Fruit fly (Drosophila melanogaster) whole organism, embryonic: ENCODE results near the gene CG7011.

Experiments used
- Abd-B ChIP-seq: fragments of 200-800 bp; sonication (Bioruptor generic); optimal IDR thresholded peaks from 2 replicates; lab custom pipeline; 2018; ENCODE audit warnings: missing biosample characterization, mild to moderate bottlenecking, missing genetic modification characterization, moderate library complexity
- Adf1 ChIP-seq: fragments of 200-800 bp; sonication (Bioruptor generic); IDR thresholded peaks from 2 replicates; pipeline ENCODE4 v1.3.6; 2022; ENCODE audit warnings: missing biosample characterization, missing genetic modification characterization
- Atf3 ChIP-seq: fragments of 200-800 bp; sonication (Bioruptor generic); optimal IDR thresholded peaks from 3 replicates; lab custom pipeline; 2016; ENCODE audit warnings: missing biosample characterization, missing genetic modification characterization
- B-H2 ChIP-seq: fragments of 200-800 bp; sonication (Bioruptor generic); optimal IDR thresholded peaks from 2 replicates; lab custom pipeline; 2018; ENCODE audit warnings: missing biosample characterization, mild to moderate bottlenecking, missing genetic modification characterization
- Bteb2 ChIP-seq: fragments of 200-800 bp; sonication (Bioruptor generic); optimal IDR thresholded peaks from 2 replicates; lab custom pipeline; 2016; ENCODE audit warnings: missing biosample characterization, missing genetic modification characterization
- CG10147 ChIP-seq: fragments of 200-800 bp; sonication (Bioruptor generic); optimal IDR thresholded peaks from 2 replicates; lab custom pipeline; 2019; ENCODE audit warnings: missing biosample characterization, mild to moderate bottlenecking, missing genetic modification characterization, moderate library complexity
- CG10209 ChIP-seq: fragments of 200-800 bp; sonication (Bioruptor generic); optimal IDR thresholded peaks from 3 replicates; lab custom pipeline; 2017; ENCODE audit warnings: missing biosample characterization, mild to moderate bottlenecking, missing genetic modification characterization, missing genetic modification reagents
- CG10321 ChIP-seq: fragments of 200-800 bp; sonication (Bioruptor generic); IDR thresholded peaks from 2 replicates; pipeline ENCODE4 v1.3.6; 2022; ENCODE audit warnings: missing biosample characterization, missing genetic modification characterization
- CG11696 ChIP-seq: fragments of 200-800 bp; sonication (Bioruptor generic); IDR thresholded peaks from 2 replicates; pipeline ENCODE4 v1.3.6; 2022; ENCODE audit warnings: missing biosample characterization, missing genetic modification characterization
- CG15073 ChIP-seq: fragments of 200-800 bp; sonication (Bioruptor generic); optimal IDR thresholded peaks from 2 replicates; lab custom pipeline; 2016; ENCODE audit warnings: missing biosample characterization, missing genetic modification characterization
- CG1602 ChIP-seq: fragments of 200-800 bp; sonication (Bioruptor generic); optimal IDR thresholded peaks from 3 replicates; lab custom pipeline; 2016; ENCODE audit warnings: missing biosample characterization, missing genetic modification characterization
- CG17829 ChIP-seq: fragments of 200-800 bp; optimal IDR thresholded peaks from 2 replicates; lab custom pipeline; 2019; ENCODE audit warnings: missing biosample characterization, mild to moderate bottlenecking, missing genetic modification characterization, moderate library complexity
- CG18011 ChIP-seq: fragments of 200-800 bp; sonication (Bioruptor generic); optimal IDR thresholded peaks from 2 replicates; lab custom pipeline; 2017; ENCODE audit warnings: missing biosample characterization, missing genetic modification characterization, mild to moderate bottlenecking, moderate library complexity, missing genotype
- CG2889 ChIP-seq: fragments of 200-800 bp; sonication (Bioruptor generic); IDR thresholded peaks from 3 replicates; pipeline ENCODE4 v1.3.6; 2022; ENCODE audit warnings: missing biosample characterization, missing genetic modification characterization
- CG42726 ChIP-seq: fragments of 200-800 bp; sonication (Bioruptor generic); IDR thresholded peaks from 2 replicates; pipeline ENCODE4 v1.3.6; 2022; ENCODE audit warnings: missing biosample characterization, missing genetic modification characterization; ENCODE audit not compliant: partially characterized antibody
- CG6791 ChIP-seq: fragments of 200-800 bp; sonication (Bioruptor generic); IDR thresholded peaks from 3 replicates; pipeline ENCODE4 v1.3.6; 2022; ENCODE audit warnings: missing biosample characterization, missing genetic modification characterization; ENCODE audit not compliant: partially characterized antibody
- CG8089 ChIP-seq: fragments of 200-800 bp; sonication (Bioruptor generic); optimal IDR thresholded peaks from 3 replicates; lab custom pipeline; 2016; ENCODE audit warnings: missing biosample characterization, missing genetic modification characterization
- CG8359 ChIP-seq: fragments of 200-800 bp; sonication (Bioruptor generic); optimal IDR thresholded peaks from 2 replicates; lab custom pipeline; 2017; ENCODE audit warnings: missing biosample characterization, mild to moderate bottlenecking, missing genetic modification characterization, borderline replicate concordance
- CG8944 ChIP-seq: fragments of 200-800 bp; sonication (Bioruptor generic); optimal IDR thresholded peaks from 3 replicates; lab custom pipeline; 2016; ENCODE audit warnings: missing biosample characterization, missing genetic modification characterization
- ERR ChIP-seq: fragments of 200-800 bp; sonication (Bioruptor generic); optimal IDR thresholded peaks from 2 replicates; lab custom pipeline; 2016; ENCODE audit warnings: missing biosample characterization, missing genetic modification characterization
- Gsc ChIP-seq: fragments of 200-800 bp; sonication (Bioruptor generic); IDR thresholded peaks from 2 replicates; pipeline ENCODE4 v1.3.6; 2022; ENCODE audit warnings: missing biosample characterization, missing genetic modification characterization
- HLH54F ChIP-seq: fragments of 200-800 bp; sonication (Bioruptor generic); optimal IDR thresholded peaks from 3 replicates; lab custom pipeline; 2016; ENCODE audit warnings: missing biosample characterization, missing genetic modification characterization
- Max ChIP-seq: fragments of 200-800 bp; sonication (Bioruptor generic); optimal IDR thresholded peaks from 2 replicates; lab custom pipeline; 2016; ENCODE audit warnings: missing biosample characterization, mild to moderate bottlenecking, missing genetic modification characterization
- Mes4 ChIP-seq: fragments of 200-800 bp; sonication (Bioruptor generic); optimal IDR thresholded peaks from 2 replicates; lab custom pipeline; 2016; ENCODE audit warnings: missing biosample characterization, missing genetic modification characterization
- Mrtf ChIP-seq: fragments of 200-800 bp; sonication (Bioruptor generic); IDR thresholded peaks from 3 replicates; pipeline ENCODE4 v1.3.6; 2022; ENCODE audit warnings: missing biosample characterization, missing genetic modification characterization
- NFAT ChIP-seq: fragments of 200-800 bp; sonication (Bioruptor generic); IDR thresholded peaks from 2 replicates; pipeline ENCODE4 v1.3.6; 2022; ENCODE audit warnings: missing biosample characterization, missing genetic modification characterization
- Neu2 ChIP-seq: fragments of 200-800 bp; sonication (Bioruptor generic); optimal IDR thresholded peaks from 3 replicates; lab custom pipeline; 2016; ENCODE audit warnings: missing biosample characterization, missing genetic modification characterization, borderline replicate concordance
- Nf-YA ChIP-seq: fragments of 200-800 bp; sonication (Bioruptor generic); IDR thresholded peaks from 2 replicates; pipeline ENCODE4 v1.3.6; 2022; ENCODE audit warnings: missing biosample characterization, missing genetic modification characterization
- Pdp1 ChIP-seq, 2 experiments: fragments of 200-800 bp; sonication (Bioruptor generic); optimal IDR thresholded peaks; 3 replicates each; lab custom pipeline; 2016; ENCODE audit warnings: missing biosample characterization in 2 of 2, missing genetic modification characterization in 2 of 2, mild to moderate bottlenecking in 1 of 2, moderate library complexity in 1 of 2
- Sry-δ ChIP-seq: fragments of 200-800 bp; sonication (Bioruptor generic); optimal IDR thresholded peaks from 2 replicates; lab custom pipeline; 2016; ENCODE audit warnings: missing biosample characterization, missing genetic modification characterization
- Ssrp ChIP-seq: fragments of 200-800 bp; sonication (Bioruptor generic); optimal IDR thresholded peaks from 2 replicates; lab custom pipeline; 2018; ENCODE audit warnings: missing biosample characterization, mild to moderate bottlenecking, missing genetic modification characterization, moderate library complexity
- Taf1 ChIP-seq: fragments of 200-800 bp; sonication (Bioruptor generic); IDR thresholded peaks from 2 replicates; pipeline ENCODE4 v1.3.6; 2022; ENCODE audit warnings: missing biosample characterization, missing genetic modification characterization
- Xrp1 ChIP-seq: fragments of 200-800 bp; sonication (Bioruptor generic); IDR thresholded peaks from 2 replicates; pipeline ENCODE4 v1.3.6; 2022; ENCODE audit warnings: missing biosample characterization, missing genetic modification characterization
- aop ChIP-seq: fragments of 200-800 bp; sonication (Bioruptor generic); IDR thresholded peaks from 2 replicates; pipeline ENCODE4 v1.3.6; 2022; ENCODE audit warnings: missing biosample characterization, missing genetic modification characterization
- chif ChIP-seq, 2 experiments: fragments of 200-800 bp; sonication (Bioruptor generic); optimal IDR thresholded peaks; 3 replicates each; lab custom pipeline; 2016; ENCODE audit warnings: missing biosample characterization in 2 of 2, missing genetic modification characterization in 2 of 2
- danr ChIP-seq: fragments of 200-800 bp; sonication (Bioruptor generic); IDR thresholded peaks from 2 replicates; pipeline ENCODE4 v1.3.6; 2022; ENCODE audit warnings: missing biosample characterization, missing genetic modification characterization
- exex ChIP-seq: fragments of 200-800 bp; sonication (Bioruptor generic); optimal IDR thresholded peaks from 4 replicates; lab custom pipeline; 2018; ENCODE audit warnings: missing biosample characterization, mild to moderate bottlenecking, missing genetic modification characterization, moderate library complexity
- eyg ChIP-seq: fragments of 200-800 bp; sonication (Bioruptor generic); optimal IDR thresholded peaks from 3 replicates; lab custom pipeline; 2016; ENCODE audit warnings: missing biosample characterization, missing genetic modification characterization
- fru ChIP-seq: fragments of >200 bp; optimal IDR thresholded peaks from 2 replicates; lab custom pipeline; 2017
- lilli ChIP-seq: fragments of 200-800 bp; sonication (Bioruptor generic); optimal IDR thresholded peaks from 3 replicates; lab custom pipeline; 2016; ENCODE audit warnings: missing biosample characterization, missing genetic modification characterization
- lola ChIP-seq, 3 experiments: fragments of >200 bp in 2 of 3; fragments of 200-800 bp in 1 of 3; sonication (Bioruptor generic) in 1 of 3; optimal IDR thresholded peaks; 2 replicates each; lab custom pipeline; 2017 to 2019; ENCODE audit warnings: missing biosample characterization in 3 of 3, missing genetic modification characterization in 3 of 3, mild to moderate bottlenecking in 1 of 3, moderate library complexity in 1 of 3
- mam ChIP-seq: fragments of 200-800 bp; sonication (Bioruptor generic); optimal IDR thresholded peaks from 3 replicates; lab custom pipeline; 2016; ENCODE audit warnings: missing biosample characterization, missing genetic modification characterization
- org-1 ChIP-seq: fragments of 200-800 bp; sonication (Bioruptor generic); optimal IDR thresholded peaks from 2 replicates; lab custom pipeline; 2017; ENCODE audit warnings: missing biosample characterization, missing genetic modification characterization
- salm ChIP-seq: fragments of 200-800 bp; sonication (Bioruptor generic); optimal IDR thresholded peaks from 2 replicates; lab custom pipeline; 2018; ENCODE audit warnings: missing biosample characterization, mild to moderate bottlenecking, missing genetic modification characterization
- tna ChIP-seq: fragments of 200-800 bp; sonication (Bioruptor generic); IDR thresholded peaks from 2 replicates; pipeline ENCODE4 v1.3.6; 2022; ENCODE audit warnings: missing biosample characterization, missing genetic modification characterization; ENCODE audit not compliant: partially characterized antibody
- unc-4 ChIP-seq: fragments of 200-800 bp; sonication (Bioruptor generic); IDR thresholded peaks from 2 replicates; pipeline ENCODE4 v1.3.6; 2022; ENCODE audit warnings: missing biosample characterization, missing genetic modification characterization; ENCODE audit not compliant: partially characterized antibody
- vfl ChIP-seq: fragments of 200-800 bp; sonication (Bioruptor generic); optimal IDR thresholded peaks from 2 replicates; lab custom pipeline; 2016; ENCODE audit warnings: missing biosample characterization, missing genetic modification characterization
- wek ChIP-seq: fragments of 200-800 bp; sonication (Bioruptor generic); optimal IDR thresholded peaks from 3 replicates; lab custom pipeline; 2018; ENCODE audit warnings: missing biosample characterization, mild to moderate bottlenecking, missing genetic modification characterization, moderate library complexity

Gene CG7011

DNA sequence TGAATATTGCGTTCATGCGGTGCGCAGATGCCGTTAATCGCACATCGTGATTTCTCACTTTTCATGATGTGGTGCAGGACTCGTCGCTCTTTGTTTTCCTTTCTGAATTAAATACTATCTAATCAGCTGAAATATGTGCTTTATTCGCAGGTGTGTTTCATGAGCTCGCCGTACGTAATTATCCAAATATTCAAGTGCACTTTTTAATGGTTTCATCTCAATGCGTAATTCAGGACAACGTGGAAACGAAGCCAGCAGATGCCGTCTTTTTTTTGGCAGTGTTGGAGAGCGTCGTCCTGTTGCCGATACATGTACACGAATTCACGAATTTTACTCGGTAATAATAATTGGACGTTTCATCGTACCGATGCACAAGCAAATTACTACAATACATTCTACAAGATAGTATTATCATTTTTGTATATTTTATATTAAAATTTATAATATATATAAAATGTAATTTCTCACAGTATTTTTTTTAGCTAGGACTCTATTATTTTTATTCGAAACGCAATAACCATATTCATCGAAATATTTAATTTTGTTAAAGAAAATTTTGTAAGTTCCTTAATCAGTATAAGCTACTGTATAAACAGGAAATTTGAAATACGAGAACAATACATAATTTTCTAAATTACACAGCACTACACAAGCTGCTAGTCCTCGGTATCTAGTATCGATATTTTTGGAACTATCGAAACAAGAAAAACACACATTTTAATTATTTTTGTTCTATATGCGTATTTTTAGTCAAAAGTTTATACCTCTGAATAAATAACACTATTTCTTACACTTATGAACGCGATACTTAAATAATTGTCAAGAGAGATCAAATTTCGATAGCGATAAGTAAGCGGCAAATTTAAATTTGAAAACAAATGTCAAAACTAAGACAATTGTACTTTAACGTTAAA lies 26.5 kb downstream of the CG7011 start, which contains the start of gene CG12316 (continued):
- TF ChIP-seq salm = peak; percentile 90
- peak; percentile 86 for TF ChIP-seq wek (GFP tag; lab: Kevin White, UChicago)
- peak; percentile 85 for TF ChIP-seq eyg
- TF ChIP-seq CG2889 (GFP tag; lab: Robert Waterston, UW) = peak; percentile 78
- TF ChIP-seq HLH54F = peak; percentile 94
- TF ChIP-seq vfl (GFP tag; lab: Kevin White, UChicago) = peak; percentile 84
- TF ChIP-seq exex (tag; lab: Kevin White, UChicago) = peak; percentile 74
- peak; percentile 86 for TF ChIP-seq mam
- TF ChIP-seq Bteb2 (GFP tag; lab: Kevin White, UChicago) = peak; percentile 88
- TF ChIP-seq danr (GFP tag; lab: Robert Waterston, UW) = peak; percentile 66; the same call in 1 of the 2 replicates
- TF ChIP-seq Nf-YA (GFP tag; lab: Robert Waterston, UW) = peak; percentile 72
- peak; percentile 90 for TF ChIP-seq CG10209 (GFP tag; lab: Kevin White, UChicago)
- peak; percentile 87 for TF ChIP-seq CG8089 (GFP tag; lab: Kevin White, UChicago)
- peak; percentile 85 for TF ChIP-seq Max (GFP tag; lab: Kevin White, UChicago)
- peak; percentile 93 for TF ChIP-seq CG17829
- TF ChIP-seq CG11696 (GFP tag; lab: Robert Waterston, UW) = peak; percentile 45
- no peak for TF ChIP-seq CG10321
- no peak; the same call in 1 of the 2 replicates for TF ChIP-seq NFAT (GFP tag; lab: Robert Waterston, UW)
- TF ChIP-seq tna (GFP tag; lab: Robert Waterston, UW) = peak; percentile 44
- peak; percentile 88 for TF ChIP-seq Ssrp (tag; lab: Kevin White, UChicago)
- peak; percentile 90 for TF ChIP-seq B-H2 (GFP tag; lab: Kevin White, UChicago)
- TF ChIP-seq chif (GFP tag; optimal IDR thresholded peaks at IDR 0.05; lab: Kevin White, UChicago) = peak; percentile 86 to 92
- TF ChIP-seq Xrp1 (GFP tag; lab: Robert Waterston, UW) = peak; percentile 93
- TF ChIP-seq Mes4 (GFP tag; lab: Kevin White, UChicago) = peak; percentile 95
- peak; percentile 70 for TF ChIP-seq Sry-δ (GFP tag; lab: Kevin White, UChicago)
- peak; percentile 84 for TF ChIP-seq CG8359
- TF ChIP-seq Abd-B (GFP tag; lab: Kevin White, UChicago) = peak; percentile 77
- peak in 1 of 2 experiments; percentile 93 for TF ChIP-seq Pdp1 (GFP tag; optimal IDR thresholded peaks at IDR 0.05; lab: Kevin White, UChicago)
- peak; percentile 78 for TF ChIP-seq CG6791 (GFP tag; lab: Robert Waterston, UW)
- TF ChIP-seq CG15073 (GFP tag; lab: Kevin White, UChicago) = no peak
- TF ChIP-seq aop (GFP tag; lab: Robert Waterston, UW) = 0 out of 2 replicates have a peak, but pooled peaks have one; percentile 51
- TF ChIP-seq CG1602 (GFP tag; lab: Kevin White, UChicago) = peak; percentile 77
- peak; percentile 87 for TF ChIP-seq Neu2
- peak; percentile 87 for TF ChIP-seq ERR (GFP tag; lab: Kevin White, UChicago)
- no peak for TF ChIP-seq Gsc (GFP tag; lab: Robert Waterston, UW)
- TF ChIP-seq Taf1 (GFP tag; lab: Robert Waterston, UW) = 0 out of 2 replicates have a peak, but pooled peaks have one; percentile 22
- TF ChIP-seq Atf3 (GFP tag; lab: Kevin White, UChicago) = peak; percentile 92
- TF ChIP-seq org-1 = peak; percentile 94
- TF ChIP-seq lola (GFP tag; optimal IDR thresholded peaks at IDR 0.05; lab: Kevin White, UChicago) = peak in 1 of 3 experiments; percentile 96
- peak; percentile 90 for TF ChIP-seq CG8944
- no peak for TF ChIP-seq CG42726 (GFP tag; lab: Robert Waterston, UW)
- peak; percentile 57 for TF ChIP-seq Adf1 (GFP tag; lab: Robert Waterston, UW)
- peak; percentile 84 for TF ChIP-seq unc-4 (GFP tag; lab: Robert Waterston, UW)
- TF ChIP-seq CG10147 (GFP tag; lab: Kevin White, UChicago) = peak; percentile 89
- peak; percentile 93 for TF ChIP-seq lilli (GFP tag; lab: Kevin White, UChicago)
- TF ChIP-seq Mrtf = peak; percentile 79
- TF ChIP-seq CG18011 (GFP tag; lab: Kevin White, UChicago) = peak; percentile 81
- TF ChIP-seq fru = no peak
